Worm (Caenorhabditis elegans) whole organism, L4 larva: ENCODE results near the gene F21G4.1.

Experiments
- D1046.2 ChIP-seq: fragments of 200-800 bp; sonication (Bioruptor generic); IDR thresholded peaks from 2 replicates; pipeline ENCODE4 v1.3.6; 2022; ENCODE audit warnings: missing genetic modification characterization, missing compliant biosample characterization
- F49E8.2 ChIP-seq: sonication (generic microtip); optimal IDR thresholded peaks from 2 replicates; lab custom pipeline; 2016; ENCODE audit warnings: missing compliant biosample characterization, mild to moderate bottlenecking, missing genetic modification characterization, borderline replicate concordance
- R02D3.7 ChIP-seq: fragments of 150-350 bp; sonication (generic microtip); optimal IDR thresholded peaks from 3 replicates; lab custom pipeline; 2014; ENCODE audit warnings: missing biosample characterization, missing genetic modification characterization
- T20F7.1 ChIP-seq: fragments of 200-800 bp; sonication (Bioruptor generic); optimal IDR thresholded peaks from 2 replicates; lab custom pipeline; 2018; ENCODE audit warnings: mild to moderate bottlenecking, missing genetic modification characterization, missing compliant biosample characterization
- Y75B8A.6 ChIP-seq: fragments of 200-800 bp; sonication (Bioruptor generic); IDR thresholded peaks from 2 replicates; pipeline ENCODE4 v1.3.6; 2022; ENCODE audit warnings: missing genetic modification reagents, missing genetic modification characterization, missing compliant biosample characterization
- ZK337.2 ChIP-seq: fragments of 200-800 bp; sonication (Bioruptor generic); IDR thresholded peaks from 2 replicates; pipeline ENCODE4 v1.3.6; 2022; ENCODE audit warnings: missing genetic modification reagents, missing genetic modification characterization, missing compliant biosample characterization
- aha-1 ChIP-seq: fragments of 150-350 bp; peaks from one replicate; lab custom pipeline; 2014; ENCODE audit warnings: missing biosample characterization, missing genetic modification characterization
- ama-1 ChIP-seq: fragments of 150-350 bp; optimal IDR thresholded peaks from 2 replicates; lab custom pipeline; 2014; ENCODE audit warnings: inconsistent platforms, mixed read lengths
- ceh-82 ChIP-seq: sonication (generic microtip); optimal IDR thresholded peaks from 2 replicates; lab custom pipeline; 2017; ENCODE audit warnings: missing biosample characterization, missing genetic modification characterization
- daf-16 ChIP-seq, 3 experiments: sonication (generic microtip); optimal IDR thresholded peaks; 2 replicates each; lab custom pipeline; 2016 to 2017; ENCODE audit warnings: missing genetic modification characterization in 3 of 3, missing genetic modification reagents in 3 of 3, mild to moderate bottlenecking in 2 of 3, missing compliant biosample characterization in 2 of 3, missing biosample characterization in 1 of 3, moderate library complexity in 1 of 3
- daf-19 ChIP-seq: fragments of 200-800 bp; sonication (Bioruptor generic); conservative IDR thresholded peaks from 2 replicates; pipeline ENCODE4 v1.3.6; 2022; ENCODE audit warnings: missing genetic modification characterization, missing compliant biosample characterization
- dmd-8 ChIP-seq: fragments of 200-800 bp; sonication (Bioruptor generic); IDR thresholded peaks from 2 replicates; pipeline ENCODE4 v1.3.6; 2022; ENCODE audit warnings: missing genetic modification characterization, missing compliant biosample characterization
- dve-1 ChIP-seq: sonication (generic microtip); optimal IDR thresholded peaks from 2 replicates; lab custom pipeline; 2017; ENCODE audit warnings: antibody characterized with exemption, mild to moderate bottlenecking, missing genetic modification characterization, missing compliant biosample characterization; ENCODE audit not compliant: insufficient read depth
- egl-43 ChIP-seq: fragments of 200-800 bp; sonication (Bioruptor generic); IDR thresholded peaks from 2 replicates; pipeline ENCODE4 v1.3.6; 2022; ENCODE audit warnings: missing genetic modification reagents, missing genetic modification characterization, missing compliant biosample characterization
- gei-8 ChIP-seq: fragments of 200-800 bp; sonication (Bioruptor generic); optimal IDR thresholded peaks from 2 replicates; lab custom pipeline; 2018; ENCODE audit warnings: mild to moderate bottlenecking, missing genetic modification characterization, missing compliant biosample characterization
- hlh-11 ChIP-seq: fragments of 200-800 bp; sonication (Bioruptor generic); optimal IDR thresholded peaks from 2 replicates; lab custom pipeline; 2018; ENCODE audit warnings: mild to moderate bottlenecking, missing genetic modification characterization, missing compliant biosample characterization
- lin-13 ChIP-seq: fragments of 150-350 bp; optimal IDR thresholded peaks from 2 replicates; lab custom pipeline; 2014; ENCODE audit warnings: missing biosample characterization, missing genetic modification reagents, missing genetic modification characterization
- lir-3 ChIP-seq: sonication (generic microtip); optimal IDR thresholded peaks from 2 replicates; lab custom pipeline; 2016; ENCODE audit warnings: mild to moderate bottlenecking, missing genetic modification characterization, missing compliant biosample characterization
- lsy-2 ChIP-seq, 2 experiments: fragments of 150-350 bp in 1 of 2; sonication (generic microtip) in 1 of 2; optimal IDR thresholded peaks; 2 replicates each; lab custom pipeline; 2014 to 2017; ENCODE audit warnings: missing biosample characterization in 2 of 2, missing genetic modification characterization in 2 of 2
- madf-5 ChIP-seq, 2 experiments: fragments of 200-800 bp; sonication (Bioruptor generic); IDR thresholded peaks; 2 replicates each; pipeline ENCODE4 v1.3.6; 2022; ENCODE audit warnings: missing compliant biosample characterization in 2 of 2, missing genetic modification characterization in 2 of 2
- mep-1 ChIP-seq: fragments of 150-350 bp; sonication (generic microtip); optimal IDR thresholded peaks from 3 replicates; lab custom pipeline; 2014; ENCODE audit warnings: missing biosample characterization, missing genetic modification characterization
- mes-2 ChIP-seq: sonication (generic microtip); optimal IDR thresholded peaks from 2 replicates; lab custom pipeline; 2016; ENCODE audit warnings: missing genotype, mild to moderate bottlenecking, missing genetic modification characterization, missing compliant biosample characterization; ENCODE audit not compliant: poor library complexity, severe bottlenecking
- mxl-2 ChIP-seq: fragments of 200-800 bp; sonication (Bioruptor generic); conservative IDR thresholded peaks from 2 replicates; pipeline ENCODE4 v1.3.6; 2022; ENCODE audit warnings: missing genetic modification reagents, missing genetic modification characterization, missing compliant biosample characterization
- nhr-11 ChIP-seq: fragments of 150-350 bp; optimal IDR thresholded peaks from 2 replicates; lab custom pipeline; 2014; ENCODE audit warnings: missing biosample characterization, missing genetic modification characterization
- nhr-25 ChIP-seq: sonication (generic microtip); optimal IDR thresholded peaks from 2 replicates; lab custom pipeline; 2017; ENCODE audit warnings: missing genetic modification characterization, mild to moderate bottlenecking, missing compliant biosample characterization, antibody characterized with exemption, moderate library complexity, borderline replicate concordance; ENCODE audit not compliant: insufficient read depth
- nhr-42 ChIP-seq: fragments of 200-800 bp; sonication (Bioruptor generic); IDR thresholded peaks from 2 replicates; pipeline ENCODE4 v1.3.6; 2022; ENCODE audit warnings: missing genetic modification characterization, missing compliant biosample characterization
- nhr-6 ChIP-seq: fragments of 150-350 bp; optimal IDR thresholded peaks from 2 replicates; lab custom pipeline; 2014; ENCODE audit warnings: missing biosample characterization, missing genetic modification characterization
- nhr-76 ChIP-seq: fragments of 150-350 bp; optimal IDR thresholded peaks from 2 replicates; lab custom pipeline; 2014; ENCODE audit warnings: missing biosample characterization, missing genetic modification characterization
- nhr-77 ChIP-seq: fragments of 150-350 bp; optimal IDR thresholded peaks from 2 replicates; lab custom pipeline; 2014; ENCODE audit warnings: missing biosample characterization, missing genetic modification characterization
- php-3 ChIP-seq: fragments of 200-800 bp; sonication (Bioruptor generic); IDR thresholded peaks from 2 replicates; pipeline ENCODE4 v1.3.6; 2022; ENCODE audit warnings: missing genetic modification reagents, missing genetic modification characterization, missing compliant biosample characterization
- pqm-1 ChIP-seq: sonication (generic microtip); optimal IDR thresholded peaks from 2 replicates; lab custom pipeline; 2017; ENCODE audit warnings: missing biosample characterization, missing genetic modification characterization
- rbr-2 ChIP-seq: sonication (generic microtip); optimal IDR thresholded peaks from 2 replicates; lab custom pipeline; 2016; ENCODE audit warnings: missing genotype, missing genetic modification characterization, missing compliant biosample characterization
- snpc-4 ChIP-seq: fragments of 150-350 bp; optimal IDR thresholded peaks from 2 replicates; lab custom pipeline; 2014; ENCODE audit warnings: missing biosample characterization, missing genetic modification characterization
- spr-3 ChIP-seq: fragments of 200-800 bp; sonication (Bioruptor generic); optimal IDR thresholded peaks from 2 replicates; lab custom pipeline; 2018; ENCODE audit warnings: mild to moderate bottlenecking, missing genetic modification characterization, missing compliant biosample characterization
- tag-97 ChIP-seq: fragments of 200-800 bp; sonication (Bioruptor generic); IDR thresholded peaks from 2 replicates; pipeline ENCODE4 v1.3.6; 2022; ENCODE audit warnings: missing genetic modification characterization, missing compliant biosample characterization
- unc-39 ChIP-seq: sonication (generic microtip); optimal IDR thresholded peaks from 2 replicates; lab custom pipeline; 2017; ENCODE audit warnings: missing biosample characterization, missing genetic modification characterization
- unc-62 ChIP-seq, 3 experiments: fragments of 150-350 bp in 1 of 3; sonication (generic microtip); optimal IDR thresholded peaks in 2 of 3; peaks in 1 of 3; 1 replicate in 1 of 3; 2 replicates in 2 of 3; lab custom pipeline; 2014 to 2017; ENCODE audit warnings: missing biosample characterization in 3 of 3, missing genetic modification characterization in 3 of 3, missing genetic modification reagents in 3 of 3, missing genotype in 1 of 3
- zfp-2 ChIP-seq: sonication (generic microtip); optimal IDR thresholded peaks from 2 replicates; lab custom pipeline; 2016; ENCODE audit warnings: mild to moderate bottlenecking, missing genetic modification characterization, missing compliant biosample characterization
- ztf-11 ChIP-seq: fragments of 150-350 bp; optimal IDR thresholded peaks from 2 replicates; lab custom pipeline; 2014; ENCODE audit warnings: missing biosample characterization, missing genetic modification characterization

Gene F21G4.1

ce11 chrX:9848214-9848789 is 43.8 kb downstream of the F21G4.1 start:
- TF ChIP-seq nhr-6 (tag; lab: Kevin White, UChicago): no peak
- no peak for TF ChIP-seq Y75B8A.6 (GFP tag; lab: Robert Waterston, UW)
- no peak for TF ChIP-seq ama-1
- TF ChIP-seq dmd-8 (GFP tag; lab: Robert Waterston, UW): no peak
- TF ChIP-seq unc-62 (GFP tag; optimal IDR thresholded peaks at IDR 0.05 in 1 of 2; lab: Kevin White, UChicago): peak in 1 of 2 experiments; percentile 92
- no peak for TF ChIP-seq unc-62 (tag; optimal IDR thresholded peaks at IDR 0.05; lab: Kevin White, UChicago)
- TF ChIP-seq nhr-77 (tag; lab: Kevin White, UChicago): no peak

ce11 chrX:9846975-9847374 is 45.2 kb downstream of the F21G4.1 start, which contains the start of gene vab-15:
Gene vab-15 (plus strand): TSS chrX:9847275.
- TF ChIP-seq lsy-2 (tag; optimal IDR thresholded peaks at IDR 0.05; lab: Kevin White, UChicago): no peak
- TF ChIP-seq lir-3 (tag; lab: Kevin White, UChicago): no peak
- no peak for TF ChIP-seq egl-43 (GFP tag; lab: Robert Waterston, UW)
- no peak for TF ChIP-seq rbr-2 (tag; lab: Kevin White, UChicago)
- TF ChIP-seq, all 104 proteins: peak for 0

DNA sequence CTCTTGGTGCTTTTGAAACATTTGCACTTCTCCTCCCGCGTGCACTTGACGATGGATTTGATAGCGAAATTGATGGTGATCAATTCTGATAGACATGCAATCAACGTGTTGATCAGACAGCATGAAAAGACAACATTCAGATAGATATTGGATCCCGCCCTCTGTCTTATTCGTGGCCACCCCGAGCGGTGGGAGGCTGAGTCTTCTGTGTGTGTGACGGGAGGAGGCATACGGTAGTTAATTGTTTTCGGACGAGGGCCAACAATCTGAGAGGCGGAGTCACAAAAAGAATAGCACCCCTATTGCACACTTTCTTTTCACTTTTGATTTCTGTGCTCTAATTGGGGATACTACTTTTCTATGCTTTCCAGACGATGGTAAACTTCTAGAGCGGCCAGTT is 46.2 kb downstream of the F21G4.1 start:
- no peak for TF ChIP-seq ama-1
- no peak for TF ChIP-seq unc-39 (tag; lab: Kevin White, UChicago)
- no peak for TF ChIP-seq nhr-42 (GFP tag; lab: Robert Waterston, UW)
- TF ChIP-seq dve-1 (tag; lab: Kevin White, UChicago): no peak
- TF ChIP-seq mep-1: no peak
- TF ChIP-seq egl-43 (GFP tag; lab: Robert Waterston, UW): no peak

DNA sequence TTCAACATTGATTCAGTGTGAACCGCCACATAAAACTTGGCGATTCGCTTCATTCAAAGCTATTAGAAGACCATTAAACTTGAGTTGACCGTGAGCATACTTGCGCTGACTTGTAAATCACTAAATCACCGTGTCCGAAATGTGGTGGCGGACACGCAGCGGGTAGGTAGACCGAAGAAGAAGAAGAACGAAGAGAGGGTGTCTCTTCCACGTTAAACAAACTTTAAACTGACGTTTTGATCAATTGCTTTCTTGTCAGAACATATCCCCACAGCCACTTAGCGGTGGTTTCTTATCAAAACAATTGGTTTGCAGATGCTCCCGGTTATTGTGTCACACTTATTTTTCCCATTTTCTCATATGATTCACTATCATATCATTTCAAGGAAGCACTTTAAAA is 48.6 kb downstream of the F21G4.1 start:
- TF ChIP-seq D1046.2 (GFP tag; lab: Robert Waterston, UW): no peak
- no peak for TF ChIP-seq madf-5 (GFP tag; IDR thresholded peaks at IDR 0.05; lab: Robert Waterston, UW)
- no peak for TF ChIP-seq php-3 (GFP tag; lab: Robert Waterston, UW)
- TF ChIP-seq F49E8.2 (tag; lab: Kevin White, UChicago): no peak
- no peak for TF ChIP-seq pqm-1
- TF ChIP-seq nhr-76 (tag; lab: Kevin White, UChicago): no peak
- no peak for TF ChIP-seq snpc-4 (tag; lab: Kevin White, UChicago)
- TF ChIP-seq nhr-11 (tag; lab: Kevin White, UChicago): no peak
- TF ChIP-seq spr-3 (GFP tag; lab: Kevin White, UChicago): no peak
- no peak for TF ChIP-seq dve-1 (tag; lab: Kevin White, UChicago)
- no peak for TF ChIP-seq nhr-25 (tag; lab: Kevin White, UChicago)
- no peak for TF ChIP-seq daf-19 (GFP tag; lab: Robert Waterston, UW)
- TF ChIP-seq gei-8 (GFP tag; lab: Kevin White, UChicago): no peak
- no peak for TF ChIP-seq T20F7.1
- TF ChIP-seq R02D3.7 (tag; lab: Kevin White, UChicago): no peak
- no peak for TF ChIP-seq mes-2
- TF ChIP-seq ZK337.2 (GFP tag; lab: Robert Waterston, UW): no peak
- no peak for TF ChIP-seq nhr-77 (tag; lab: Kevin White, UChicago)
- no peak for TF ChIP-seq Y75B8A.6 (GFP tag; lab: Robert Waterston, UW)
- no peak for TF ChIP-seq ceh-82 (tag; lab: Kevin White, UChicago)

- TF ChIP-seq dmd-8 (GFP tag; lab: Robert Waterston, UW): no peak
- no peak for TF ChIP-seq zfp-2 (tag; lab: Kevin White, UChicago)
- TF ChIP-seq F49E8.2 (tag; lab: Kevin White, UChicago): no peak
- no peak for TF ChIP-seq gei-8 (GFP tag; lab: Kevin White, UChicago)
- no peak for TF ChIP-seq tag-97 (GFP tag; lab: Robert Waterston, UW)
- no peak for TF ChIP-seq mxl-2 (GFP tag; lab: Robert Waterston, UW)
- TF ChIP-seq daf-16 (GFP tag; optimal IDR thresholded peaks at IDR 0.05; lab: Kevin White, UChicago): peak in 1 of 2 experiments; percentile 79
- TF ChIP-seq daf-16 (tag; optimal IDR thresholded peaks at IDR 0.05; lab: Kevin White, UChicago): no peak
- peak; percentile 38 for TF ChIP-seq aha-1 (tag; lab: Kevin White, UChicago)
- TF ChIP-seq lin-13 (GFP tag; lab: Kevin White, UChicago): no peak
- TF ChIP-seq hlh-11: peak; percentile 27
- peak in 1 of 2 experiments; percentile 87 for TF ChIP-seq unc-62 (GFP tag; optimal IDR thresholded peaks at IDR 0.05 in 1 of 2; lab: Kevin White, UChicago)
- TF ChIP-seq unc-62 (tag; optimal IDR thresholded peaks at IDR 0.05; lab: Kevin White, UChicago): no peak
- TF ChIP-seq ztf-11 (tag; lab: Kevin White, UChicago): no peak
- TF ChIP-seq egl-43 (GFP tag; lab: Robert Waterston, UW): no peak
These were observed 50.0 kb downstream of the F21G4.1 start for ce11 chrX:9842102-9842501.
